Fruit fly (Drosophila melanogaster) whole organism, wandering third instar larva: ENCODE data around the gene da.

Experiments used
- Abd-B ChIP-seq: fragments of >200 bp; optimal IDR thresholded peaks from 2 replicates; lab custom pipeline; 2017; ENCODE audit warnings: missing biosample characterization, missing genetic modification characterization
- CrebA ChIP-seq: fragments of 200-800 bp; sonication (Bioruptor generic); optimal IDR thresholded peaks from 2 replicates; lab custom pipeline; 2016; ENCODE audit warnings: missing biosample characterization, mild to moderate bottlenecking, missing genetic modification characterization, borderline replicate concordance
- Dif ChIP-seq: fragments of 200-275, 200-300 bp; sonication (Bioruptor generic); optimal IDR thresholded peaks from 2 replicates; lab custom pipeline; 2018; ENCODE audit warnings: missing biosample characterization, missing genetic modification characterization; ENCODE audit not compliant: partially characterized antibody
- HLH106 ChIP-seq: fragments of 200-800 bp; optimal IDR thresholded peaks from 3 replicates; lab custom pipeline; 2019; ENCODE audit warnings: missing biosample characterization, mild to moderate bottlenecking, missing genetic modification characterization, moderate library complexity
- Hnf4 ChIP-seq: fragments of 200-800 bp; sonication (Bioruptor generic); optimal IDR thresholded peaks from 2 replicates; lab custom pipeline; 2016; ENCODE audit warnings: missing biosample characterization, mild to moderate bottlenecking, missing genetic modification characterization
- Hr78 ChIP-seq: fragments of >200 bp; optimal IDR thresholded peaks from 2 replicates; lab custom pipeline; 2017; ENCODE audit warnings: missing biosample characterization, missing genetic modification characterization
- Hr83 ChIP-seq: fragments of 200-300 bp; sonication (Bioruptor generic); optimal IDR thresholded peaks from 2 replicates; lab custom pipeline; 2016; ENCODE audit warnings: missing biosample characterization, mild to moderate bottlenecking, missing genetic modification characterization, moderate library complexity; ENCODE audit not compliant: poor library complexity, severe bottlenecking
- Jra ChIP-seq: sonication (Bioruptor generic); optimal IDR thresholded peaks from 2 replicates; lab custom pipeline; 2016; ENCODE audit warnings: missing biosample characterization, missing genetic modification characterization
- Mio ChIP-seq: sonication (Bioruptor generic); optimal IDR thresholded peaks from 2 replicates; lab custom pipeline; 2016; ENCODE audit warnings: missing biosample characterization, missing genetic modification characterization
- Myc ChIP-seq: fragments of >200 bp; optimal IDR thresholded peaks from 2 replicates; lab custom pipeline; 2017
- N ChIP-seq: fragments of >200 bp; optimal IDR thresholded peaks from 2 replicates; lab custom pipeline; 2018; ENCODE audit warnings: missing biosample characterization, missing external identifiers, missing genetic modification characterization
- OdsH ChIP-seq: fragments of 200-800 bp; sonication (Bioruptor generic); optimal IDR thresholded peaks from 2 replicates; lab custom pipeline; 2016; ENCODE audit warnings: missing biosample characterization, mild to moderate bottlenecking, missing genetic modification characterization
- Rel ChIP-seq, 2 experiments: fragments of 200-800 bp; sonication (Bioruptor generic) in 1 of 2; optimal IDR thresholded peaks; 2 replicates in 1 of 2; 3 replicates in 1 of 2; lab custom pipeline; 2016 to 2019; ENCODE audit warnings: mild to moderate bottlenecking in 2 of 2, missing biosample characterization in 2 of 2, missing genetic modification characterization in 2 of 2, moderate library complexity in 1 of 2
- Sp1 ChIP-seq: fragments of 200-800 bp; sonication (Bioruptor generic); optimal IDR thresholded peaks from 3 replicates; lab custom pipeline; 2019; ENCODE audit warnings: missing biosample characterization, mild to moderate bottlenecking, missing genetic modification characterization, moderate library complexity
- Vsx2 ChIP-seq: fragments of 200-300, 225-300 bp; sonication (Bioruptor generic); optimal IDR thresholded peaks from 2 replicates; lab custom pipeline; 2018; ENCODE audit warnings: missing biosample characterization, missing genetic modification characterization; ENCODE audit not compliant: partially characterized antibody
- brk ChIP-seq: fragments of 200-800 bp; sonication (Bioruptor generic); optimal IDR thresholded peaks from 2 replicates; lab custom pipeline; 2016; ENCODE audit warnings: missing biosample characterization, mild to moderate bottlenecking, missing genetic modification characterization
- dmrt93B ChIP-seq: fragments of 200-800 bp; sonication (Bioruptor generic); optimal IDR thresholded peaks from 2 replicates; lab custom pipeline; 2018; ENCODE audit warnings: missing biosample characterization, mild to moderate bottlenecking, missing genetic modification characterization
- dsf ChIP-seq: sonication (Bioruptor generic); optimal IDR thresholded peaks from 2 replicates; lab custom pipeline; 2016; ENCODE audit warnings: missing biosample characterization, missing genetic modification characterization, borderline replicate concordance
- ey ChIP-seq: fragments of 200-800 bp; sonication (Bioruptor generic); optimal IDR thresholded peaks from 2 replicates; lab custom pipeline; 2016; ENCODE audit warnings: missing biosample characterization, missing genetic modification characterization
- foxo ChIP-seq, 2 experiments: fragments of 200-800 bp; sonication (Bioruptor generic); optimal IDR thresholded peaks; 2 replicates in 1 of 2; 3 replicates in 1 of 2; lab custom pipeline; 2016 to 2017; ENCODE audit warnings: missing biosample characterization in 2 of 2, missing genetic modification characterization in 2 of 2
- fru ChIP-seq: fragments of 200-800 bp; sonication (Bioruptor generic); optimal IDR thresholded peaks from 3 replicates; lab custom pipeline; 2016; ENCODE audit warnings: missing biosample characterization, mild to moderate bottlenecking, missing genetic modification characterization
- jim ChIP-seq: fragments of 175-275, 200-325 bp; sonication (Bioruptor generic); optimal IDR thresholded peaks from 2 replicates; lab custom pipeline; 2016; ENCODE audit warnings: missing biosample characterization, mild to moderate bottlenecking, missing genetic modification characterization
- lola ChIP-seq: fragments of >200 bp; optimal IDR thresholded peaks from 2 replicates; lab custom pipeline; 2017; ENCODE audit warnings: missing biosample characterization, missing genetic modification characterization
- psq ChIP-seq: fragments of 200-800 bp; sonication (Bioruptor generic); optimal IDR thresholded peaks from 3 replicates; lab custom pipeline; 2017; ENCODE audit warnings: missing biosample characterization, mild to moderate bottlenecking, missing genetic modification characterization, moderate library complexity
- rgr ChIP-seq: fragments of 200-800 bp; sonication (Bioruptor generic); optimal IDR thresholded peaks from 3 replicates; lab custom pipeline; 2016; ENCODE audit warnings: missing biosample characterization, mild to moderate bottlenecking, missing genetic modification characterization
- sage ChIP-seq: fragments of 200-800 bp; sonication (Bioruptor generic); optimal IDR thresholded peaks from 2 replicates; lab custom pipeline; 2016; ENCODE audit warnings: missing biosample characterization, mild to moderate bottlenecking, missing genetic modification characterization
- sv ChIP-seq: fragments of 200-800 bp; sonication (Bioruptor generic); optimal IDR thresholded peaks from 3 replicates; lab custom pipeline; 2016; ENCODE audit warnings: missing biosample characterization, missing genetic modification characterization
- tai ChIP-seq: sonication (Bioruptor generic); optimal IDR thresholded peaks from 2 replicates; lab custom pipeline; 2016; ENCODE audit warnings: missing biosample characterization, missing genetic modification characterization
- usp ChIP-seq: fragments of >200 bp; optimal IDR thresholded peaks from 2 replicates; lab custom pipeline; 2017; ENCODE audit warnings: missing biosample characterization, missing genetic modification characterization
- woc ChIP-seq: sonication (Bioruptor generic); optimal IDR thresholded peaks from 2 replicates; lab custom pipeline; 2016; ENCODE audit warnings: missing biosample characterization, mild to moderate bottlenecking, missing genetic modification characterization

The da gene

DNA sequence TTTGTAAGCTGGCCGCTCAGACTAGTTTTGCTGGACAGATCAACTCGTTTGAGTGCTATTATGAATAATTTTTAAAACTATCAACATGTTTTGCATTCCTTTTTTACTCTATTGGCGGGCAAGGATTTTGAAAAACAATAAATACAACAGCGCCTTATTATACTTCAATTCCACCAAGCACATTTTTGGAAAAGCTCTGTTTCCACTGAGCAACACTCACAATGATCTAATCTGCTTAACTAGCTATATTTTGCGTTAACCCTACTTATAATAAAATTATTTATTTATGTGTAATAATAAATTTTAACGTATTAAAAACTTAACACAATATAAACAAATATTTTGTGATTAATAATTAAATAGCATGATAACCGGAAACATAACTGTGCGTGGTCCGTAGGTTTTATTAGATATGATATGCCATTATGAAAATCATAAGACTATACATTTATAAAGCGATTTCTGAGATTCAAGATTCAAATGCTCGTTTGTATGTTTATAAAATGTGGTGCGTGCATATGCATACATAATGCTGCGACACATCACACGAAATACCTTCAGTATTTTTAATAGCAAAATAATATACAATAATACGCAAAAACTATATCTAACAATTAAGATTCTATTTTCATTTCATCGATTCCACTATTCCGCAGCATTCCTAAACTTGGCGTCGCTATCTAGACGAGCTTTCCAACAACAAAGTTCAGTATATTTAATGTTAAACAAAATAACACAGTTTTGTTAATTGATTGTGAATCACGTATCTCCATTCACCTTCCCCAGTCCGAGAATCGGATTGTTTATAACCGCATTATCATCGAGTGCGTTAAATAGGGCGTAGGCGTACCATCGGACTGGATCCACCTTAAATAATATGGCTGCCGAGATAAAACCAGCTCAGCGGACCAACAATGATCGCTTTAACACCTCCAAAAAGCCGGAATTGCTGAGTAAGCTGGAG is 35.0 kb downstream of the da start, which contains the start of the genes pie and Wdfy2:
pie (minus strand) TSS at position 138 of the 964 bp plus-strand sequence.
Wdfy2 (plus strand) TSS at position 649 of the 964 bp plus-strand sequence.
- TF ChIP-seq Hr78 (GFP tag; lab: Kevin White, UChicago) (peak; percentile 83), lola (GFP tag; lab: Kevin White, UChicago) (peak; percentile 79), usp (no peak), Rel (GFP tag; optimal IDR thresholded peaks at IDR 0.05; lab: Kevin White, UChicago) (no peak), Rel (tag; optimal IDR thresholded peaks at IDR 0.05; lab: Kevin White, UChicago) (peak; percentile 95), HLH106 (tag; lab: Kevin White, UChicago) (no peak), woc (peak; percentile 41), N (peak; percentile 99)
- TF ChIP-seq, all 38 proteins: peak for 5

DNA sequence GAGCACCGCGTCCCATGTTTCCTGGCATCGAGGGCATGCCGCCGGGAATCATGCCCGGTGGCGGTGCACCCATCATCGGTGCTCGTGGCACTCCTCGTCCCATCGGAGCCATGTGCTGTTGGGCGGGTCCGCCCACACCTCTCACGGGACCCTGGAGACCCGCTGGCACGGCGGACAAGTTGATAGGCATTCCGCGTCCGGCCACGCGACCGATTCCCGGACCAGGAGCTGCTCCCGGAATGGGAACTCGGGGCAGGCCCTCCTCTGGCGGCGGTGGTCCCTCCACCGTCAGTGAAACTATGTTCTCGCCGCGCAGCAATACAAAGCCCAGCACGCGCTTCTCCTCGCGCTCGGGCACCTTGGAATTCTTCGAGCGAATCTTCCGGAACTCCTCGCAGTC is 37.7 kb downstream of the da start:
- TF ChIP-seq jim, result no peak
- no peak for TF ChIP-seq tai
- TF ChIP-seq Abd-B (GFP tag; lab: Kevin White, UChicago), result no peak
- TF ChIP-seq foxo (GFP tag; optimal IDR thresholded peaks at IDR 0.05; lab: Kevin White, UChicago), result no peak

DNA sequence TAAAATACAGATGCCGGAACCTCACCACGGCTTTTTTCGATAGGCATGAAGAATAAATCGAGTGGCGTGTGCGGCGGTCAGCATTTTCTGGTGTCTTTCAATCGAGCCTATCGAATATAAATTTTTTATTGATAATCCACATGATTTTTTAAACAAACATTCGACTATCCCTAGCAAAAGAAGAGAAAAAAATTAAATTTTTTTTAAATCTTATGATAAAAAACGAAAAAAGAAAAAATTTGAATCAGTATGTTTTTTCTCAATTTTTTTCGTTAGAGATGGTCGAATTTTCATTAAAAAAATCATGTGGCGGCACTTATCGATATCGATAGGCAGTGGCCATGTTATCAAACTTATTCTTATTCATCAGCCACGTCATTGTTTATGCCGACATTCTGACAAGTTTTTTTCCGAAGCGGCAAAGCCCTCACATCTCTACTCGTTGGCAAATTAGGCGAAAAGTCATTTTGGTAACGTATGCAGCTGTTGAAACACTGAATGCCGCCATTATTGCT is 38.7 kb downstream of the da start, which contains the start of the genes SmB and KdelR:
SmB (minus strand) TSS at position 94 of the 515 bp plus-strand sequence.
KdelR (plus strand) TSS at position 354 of the 515 bp plus-strand sequence.
- TF ChIP-seq Mio (GFP tag; lab: Kevin White, UChicago) (no peak), Abd-B (GFP tag; lab: Kevin White, UChicago) (no peak), Hr83 (GFP tag; lab: Kevin White, UChicago) (peak; percentile 23), Hnf4 (GFP tag; lab: Kevin White, UChicago) (no peak), woc (peak; percentile 10), Sp1 (GFP tag; lab: Kevin White, UChicago) (peak; percentile 3), psq (GFP tag; lab: Kevin White, UChicago) (peak; percentile 44), sv (GFP tag; lab: Kevin White, UChicago) (peak; percentile 10), N (no peak), dsf (GFP tag; lab: Kevin White, UChicago) (peak; percentile 5), OdsH (peak; percentile 44), brk (GFP tag; lab: Kevin White, UChicago) (peak; percentile 42), ey (peak; percentile 34), sage (no peak), Dif (no peak), Jra (GFP tag; lab: Kevin White, UChicago) (peak; percentile 79), Rel (GFP tag; optimal IDR thresholded peaks at IDR 0.05; lab: Kevin White, UChicago) (no peak), Rel (tag; optimal IDR thresholded peaks at IDR 0.05; lab: Kevin White, UChicago) (no peak)
- TF ChIP-seq, all 38 proteins: peak for 10

DNA sequence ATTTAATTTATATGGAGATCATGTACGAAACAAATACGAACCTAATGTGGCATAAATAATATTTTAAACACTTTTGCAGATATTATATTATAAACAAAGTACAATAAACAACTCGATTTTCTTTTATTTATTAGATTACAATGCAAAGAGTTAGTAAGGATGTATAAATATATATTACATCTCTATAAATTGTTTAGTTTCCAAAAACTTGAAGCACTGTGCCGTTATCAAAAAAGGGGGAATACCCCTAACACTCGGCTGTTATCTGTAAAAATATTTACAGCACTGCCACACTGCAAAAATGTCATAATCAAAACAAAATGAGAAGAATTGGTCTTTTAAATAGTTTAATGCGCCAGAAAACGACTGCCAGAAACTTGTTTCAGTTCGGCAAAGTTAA is 40.6 kb downstream of the da start, which contains the start of gene CG5188:
CG5188 (plus strand) TSS at position 302 of the 400 bp plus-strand sequence.
- peak; percentile 28 for TF ChIP-seq ey
- TF ChIP-seq Sp1 (GFP tag; lab: Kevin White, UChicago), result peak; percentile 43
- TF ChIP-seq Mio (GFP tag; lab: Kevin White, UChicago), result no peak
- TF ChIP-seq psq (GFP tag; lab: Kevin White, UChicago), result peak; percentile 72
- peak; percentile 40 for TF ChIP-seq rgr (GFP tag; lab: Kevin White, UChicago)
- TF ChIP-seq CrebA (GFP tag; lab: Kevin White, UChicago), result no peak
- TF ChIP-seq HLH106 (tag; lab: Kevin White, UChicago), result peak; percentile 51
- peak; percentile 41 for TF ChIP-seq woc
- TF ChIP-seq Abd-B (GFP tag; lab: Kevin White, UChicago), result no peak
- peak; percentile 44 for TF ChIP-seq OdsH
- peak in 1 of 2 experiments; percentile 56 for TF ChIP-seq foxo (GFP tag; optimal IDR thresholded peaks at IDR 0.05; lab: Kevin White, UChicago)
- no peak for TF ChIP-seq sv (GFP tag; lab: Kevin White, UChicago)
- TF ChIP-seq Hnf4 (GFP tag; lab: Kevin White, UChicago), result peak; percentile 43
- TF ChIP-seq Myc, result no peak
- no peak for TF ChIP-seq Rel (GFP tag; optimal IDR thresholded peaks at IDR 0.05; lab: Kevin White, UChicago)
- peak; percentile 82 for TF ChIP-seq Rel (tag; optimal IDR thresholded peaks at IDR 0.05; lab: Kevin White, UChicago)
- no peak for TF ChIP-seq Dif
- TF ChIP-seq Vsx2 (GFP tag; lab: Kevin White, UChicago), result no peak
- no peak for TF ChIP-seq fru (GFP tag; lab: Kevin White, UChicago)
- TF ChIP-seq dmrt93B (GFP tag; lab: Kevin White, UChicago), result no peak
- TF ChIP-seq, all 38 proteins: peak for 10
